Fruit fly (Drosophila melanogaster) whole organism, embryonic: ENCODE results near the gene CG10863.

Experiments
- Atf-2 ChIP-seq: fragments of 200-800 bp; sonication (Bioruptor generic); optimal IDR thresholded peaks from 2 replicates; lab custom pipeline; 2016; ENCODE audit warnings: missing biosample characterization, missing genetic modification characterization
- BEAF-32 ChIP-seq: fragments of 200-800 bp; sonication (Bioruptor generic); optimal IDR thresholded peaks from 3 replicates; lab custom pipeline; 2017; ENCODE audit warnings: missing biosample characterization, missing genetic modification characterization, mild to moderate bottlenecking, moderate library complexity, missing genetic modification reagents
- CG12744 ChIP-seq: fragments of 200-800 bp; sonication (Bioruptor generic); optimal IDR thresholded peaks from 2 replicates; lab custom pipeline; 2016; ENCODE audit warnings: missing biosample characterization, missing genetic modification characterization
- CG12769 ChIP-seq: fragments of 200-800 bp; sonication (Bioruptor generic); optimal IDR thresholded peaks from 2 replicates; lab custom pipeline; 2019; ENCODE audit warnings: missing biosample characterization, mild to moderate bottlenecking, missing genetic modification characterization, moderate library complexity
- CG12942 ChIP-seq: fragments of 200-800 bp; sonication (Bioruptor generic); optimal IDR thresholded peaks from 3 replicates; lab custom pipeline; 2016; ENCODE audit warnings: missing biosample characterization, missing genetic modification characterization
- CG14014 ChIP-seq: fragments of 200-800 bp; sonication (Bioruptor generic); IDR thresholded peaks from 2 replicates; pipeline ENCODE4 v1.3.6; 2022; ENCODE audit warnings: missing biosample characterization, missing genetic modification characterization
- CG14667 ChIP-seq: fragments of 200-800 bp; sonication (Bioruptor generic); IDR thresholded peaks from 2 replicates; pipeline ENCODE4 v1.3.6; 2022; ENCODE audit warnings: missing biosample characterization, missing genetic modification characterization
- CG1529 ChIP-seq: fragments of 200-800 bp; sonication (Bioruptor generic); optimal IDR thresholded peaks from 3 replicates; lab custom pipeline; 2018; ENCODE audit warnings: missing biosample characterization, missing genetic modification characterization
- CG18011 ChIP-seq: fragments of 200-800 bp; sonication (Bioruptor generic); optimal IDR thresholded peaks from 2 replicates; lab custom pipeline; 2017; ENCODE audit warnings: missing biosample characterization, missing genetic modification characterization, mild to moderate bottlenecking, moderate library complexity, missing genotype
- CG18476 ChIP-seq: fragments of 200-800 bp; sonication (Bioruptor generic); optimal IDR thresholded peaks from 2 replicates; lab custom pipeline; 2016; ENCODE audit warnings: missing biosample characterization, mild to moderate bottlenecking, missing genetic modification characterization
- CG2116 ChIP-seq: fragments of 200-800 bp; sonication (Bioruptor generic); optimal IDR thresholded peaks from 3 replicates; lab custom pipeline; 2018; ENCODE audit warnings: missing biosample characterization, mild to moderate bottlenecking, missing genetic modification characterization
- CG34376 ChIP-seq: fragments of 200-800 bp; sonication (Bioruptor generic); optimal IDR thresholded peaks from 2 replicates; lab custom pipeline; 2018; ENCODE audit warnings: missing biosample characterization, mild to moderate bottlenecking, missing genetic modification characterization
- CG3726 ChIP-seq: fragments of 200-800 bp; sonication (Bioruptor generic); IDR thresholded peaks from 3 replicates; pipeline ENCODE4, ENCODE4 v1.3.6; 2022; ENCODE audit warnings: missing biosample characterization, missing genetic modification characterization
- CG43689 ChIP-seq: fragments of 200-800 bp; sonication (Bioruptor generic); IDR thresholded peaks from 2 replicates; pipeline ENCODE4 v1.3.6; 2022; ENCODE audit warnings: missing biosample characterization, missing genetic modification characterization
- CG5180 ChIP-seq: fragments of 200-800 bp; sonication (Bioruptor generic); optimal IDR thresholded peaks from 3 replicates; lab custom pipeline; 2017; ENCODE audit warnings: missing biosample characterization, missing genetic modification characterization, mild to moderate bottlenecking, moderate library complexity, missing genetic modification reagents
- CG7372 ChIP-seq: fragments of 200-800 bp; sonication (Bioruptor generic); IDR thresholded peaks from 2 replicates; pipeline ENCODE4 v1.3.6; 2022; ENCODE audit warnings: missing biosample characterization, missing genetic modification characterization
- CG7987 ChIP-seq: fragments of 200-800 bp; sonication (Bioruptor generic); optimal IDR thresholded peaks from 2 replicates; lab custom pipeline; 2018; ENCODE audit warnings: missing biosample characterization, mild to moderate bottlenecking, missing genetic modification characterization, moderate library complexity
- CG8290 ChIP-seq, 3 experiments: fragments of 200-800 bp; sonication (Bioruptor generic); optimal IDR thresholded peaks; 2 replicates each; lab custom pipeline; 2016 to 2019; ENCODE audit warnings: missing biosample characterization in 3 of 3, missing genetic modification characterization in 3 of 3, mild to moderate bottlenecking in 2 of 3, moderate library complexity in 1 of 3
- Chrac-16 ChIP-seq: fragments of 200-800 bp; sonication (Bioruptor generic); optimal IDR thresholded peaks from 3 replicates; lab custom pipeline; 2016; ENCODE audit warnings: missing biosample characterization, missing genetic modification characterization
- Dll ChIP-seq: fragments of 200-800 bp; sonication (Bioruptor generic); IDR thresholded peaks from 4 replicates; pipeline ENCODE4 v1.3.6; 2022; ENCODE audit warnings: missing biosample characterization, missing genetic modification characterization; ENCODE audit not compliant: partially characterized antibody
- Dp ChIP-seq: fragments of 200-800 bp; sonication (Bioruptor generic); optimal IDR thresholded peaks from 2 replicates; lab custom pipeline; 2018; ENCODE audit warnings: missing biosample characterization, mild to moderate bottlenecking, missing genetic modification characterization, moderate library complexity
- Dref ChIP-seq: fragments of 200-800 bp; sonication (Bioruptor generic); IDR thresholded peaks from 2 replicates; pipeline ENCODE4 v1.3.6; 2022; ENCODE audit warnings: missing biosample characterization, missing genetic modification characterization
- Elba2 ChIP-seq: fragments of 200-800 bp; sonication (Bioruptor generic); optimal IDR thresholded peaks from 3 replicates; lab custom pipeline; 2016; ENCODE audit warnings: missing biosample characterization, missing genetic modification characterization
- GATAe ChIP-seq: fragments of 200-800 bp; sonication (Bioruptor generic); conservative IDR thresholded peaks from 2 replicates; pipeline ENCODE4 v1.3.6; 2022; ENCODE audit warnings: missing biosample characterization, missing genetic modification characterization
- Lhr ChIP-seq: fragments of 200-800 bp; sonication (Bioruptor generic); optimal IDR thresholded peaks from 3 replicates; lab custom pipeline; 2017; ENCODE audit warnings: mild to moderate bottlenecking, missing biosample characterization, missing genetic modification reagents, missing genetic modification characterization
- MTF-1 ChIP-seq: fragments of 200-800 bp; sonication (Bioruptor generic); optimal IDR thresholded peaks from 2 replicates; lab custom pipeline; 2018; ENCODE audit warnings: missing biosample characterization, mild to moderate bottlenecking, missing genetic modification characterization, borderline replicate concordance
- Mes4 ChIP-seq: fragments of 200-800 bp; sonication (Bioruptor generic); optimal IDR thresholded peaks from 2 replicates; lab custom pipeline; 2016; ENCODE audit warnings: missing biosample characterization, missing genetic modification characterization
- Poxn ChIP-seq: fragments of 200-800 bp; sonication (Bioruptor generic); IDR thresholded peaks from 2 replicates; pipeline ENCODE4 v1.3.6; 2022; ENCODE audit warnings: missing biosample characterization, missing genetic modification characterization
- Side ChIP-seq: fragments of 200-800 bp; sonication (Bioruptor generic); optimal IDR thresholded peaks from 2 replicates; lab custom pipeline; 2016; ENCODE audit warnings: missing biosample characterization, missing genetic modification characterization
- Six4 ChIP-seq: fragments of 200-800 bp; sonication (Bioruptor generic); optimal IDR thresholded peaks from 2 replicates; lab custom pipeline; 2016; ENCODE audit warnings: missing biosample characterization, missing genetic modification characterization
- Taf1 ChIP-seq: fragments of 200-800 bp; sonication (Bioruptor generic); IDR thresholded peaks from 2 replicates; pipeline ENCODE4 v1.3.6; 2022; ENCODE audit warnings: missing biosample characterization, missing genetic modification characterization
- YL-1 ChIP-seq: fragments of 200-800 bp; sonication (Bioruptor generic); optimal IDR thresholded peaks from 3 replicates; lab custom pipeline; 2017; ENCODE audit warnings: missing biosample characterization, mild to moderate bottlenecking, missing genetic modification characterization
- ac ChIP-seq: fragments of 200-800 bp; sonication (Bioruptor generic); optimal IDR thresholded peaks from 3 replicates; lab custom pipeline; 2017; ENCODE audit warnings: missing biosample characterization, mild to moderate bottlenecking, missing genetic modification characterization
- ara ChIP-seq: fragments of 200-800 bp; sonication (Bioruptor generic); IDR thresholded peaks from 2 replicates; pipeline ENCODE4 v1.3.6; 2022; ENCODE audit warnings: missing biosample characterization, missing genetic modification characterization
- chinmo ChIP-seq: fragments of 200-800 bp; sonication (Bioruptor generic); IDR thresholded peaks from 4 replicates; pipeline ENCODE4 v1.3.6; 2022; ENCODE audit warnings: missing biosample characterization, missing genetic modification characterization; ENCODE audit not compliant: partially characterized antibody
- da ChIP-seq: fragments of 200-800 bp; sonication (Bioruptor generic); optimal IDR thresholded peaks from 2 replicates; lab custom pipeline; 2016; ENCODE audit warnings: missing biosample characterization, missing genetic modification characterization
- gt ChIP-seq: fragments of 200-800 bp; sonication (Bioruptor generic); IDR thresholded peaks from 2 replicates; pipeline ENCODE4 v1.3.6; 2022; ENCODE audit warnings: missing biosample characterization, missing genetic modification characterization
- h ChIP-seq: fragments of >200 bp; optimal IDR thresholded peaks from 2 replicates; lab custom pipeline; 2017
- hb ChIP-seq: fragments of 200-800 bp; sonication (Bioruptor generic); IDR thresholded peaks from 3 replicates; pipeline ENCODE4 v1.3.6; 2022; ENCODE audit warnings: missing biosample characterization, missing genetic modification characterization; ENCODE audit not compliant: partially characterized antibody
- lab ChIP-seq: fragments of 200-800 bp; sonication (Bioruptor generic); optimal IDR thresholded peaks from 3 replicates; lab custom pipeline; 2017; ENCODE audit warnings: missing biosample characterization, missing genetic modification characterization, mild to moderate bottlenecking, moderate library complexity, missing genetic modification reagents
- maf-S ChIP-seq: fragments of 200-800 bp; sonication (Bioruptor generic); optimal IDR thresholded peaks from 2 replicates; lab custom pipeline; 2016; ENCODE audit warnings: missing biosample characterization, missing genetic modification characterization
- pb ChIP-seq: fragments of 200-800 bp; sonication (Bioruptor generic); optimal IDR thresholded peaks from 3 replicates; lab custom pipeline; 2016; ENCODE audit warnings: missing biosample characterization, missing genetic modification characterization
- pho ChIP-seq: fragments of 200-800 bp; sonication (Bioruptor generic); optimal IDR thresholded peaks from 2 replicates; lab custom pipeline; 2016; ENCODE audit warnings: missing biosample characterization, missing genetic modification characterization
- pum ChIP-seq: fragments of 200-800 bp; sonication (Bioruptor generic); optimal IDR thresholded peaks from 2 replicates; lab custom pipeline; 2016; ENCODE audit warnings: missing biosample characterization, missing genetic modification characterization
- rib ChIP-seq: fragments of 200-800 bp; sonication (Bioruptor generic); IDR thresholded peaks from 2 replicates; pipeline ENCODE4 v1.3.6; 2022; ENCODE audit warnings: missing biosample characterization, missing genetic modification characterization
- row ChIP-seq: fragments of 200-800 bp; sonication (Bioruptor generic); IDR thresholded peaks from 3 replicates; pipeline ENCODE4 v1.3.6; 2022; ENCODE audit warnings: missing biosample characterization, missing genetic modification characterization
- run ChIP-seq: fragments of 200-800 bp; sonication (Bioruptor generic); optimal IDR thresholded peaks from 3 replicates; lab custom pipeline; 2018; ENCODE audit warnings: missing biosample characterization, mild to moderate bottlenecking, missing genetic modification characterization
- sc ChIP-seq, 3 experiments: fragments of >200 bp in 2 of 3; fragments of 200-800 bp in 1 of 3; sonication (Bioruptor generic) in 1 of 3; optimal IDR thresholded peaks; 2 replicates in 2 of 3; 3 replicates in 1 of 3; lab custom pipeline; 2017; ENCODE audit warnings: mild to moderate bottlenecking in 1 of 3, missing biosample characterization in 1 of 3, missing genetic modification characterization in 1 of 3, missing genetic modification reagents in 1 of 3
- sd ChIP-seq: fragments of 200-800 bp; sonication (Bioruptor generic); optimal IDR thresholded peaks from 3 replicates; lab custom pipeline; 2018; ENCODE audit warnings: missing biosample characterization, mild to moderate bottlenecking, missing genetic modification characterization, moderate library complexity
- sens ChIP-seq: fragments of 200-800 bp; sonication (Bioruptor generic); peaks from one replicate; lab custom pipeline; 2016; ENCODE audit warnings: missing biosample characterization, missing genetic modification characterization
- zen2 ChIP-seq: fragments of 200-800 bp; sonication (Bioruptor generic); IDR thresholded peaks from 3 replicates; pipeline ENCODE4 v1.3.6; 2022; ENCODE audit warnings: missing biosample characterization, missing genetic modification characterization; ENCODE audit not compliant: partially characterized antibody

CG10863 gene

dm6 chr3L:3903301-3903700 lies 39.0 kb downstream of the CG10863 start, which contains the start of gene Sc2 (continued):
- no peak for TF ChIP-seq ac (GFP tag; lab: Kevin White, UChicago)
- TF ChIP-seq sens: no peak
- TF ChIP-seq CG14667 (GFP tag; lab: Robert Waterston, UW): no peak
- no peak for TF ChIP-seq da (GFP tag; lab: Kevin White, UChicago)
- no peak for TF ChIP-seq rib (GFP tag; lab: Robert Waterston, UW)
- TF ChIP-seq CG5180 (GFP tag; lab: Kevin White, UChicago): no peak
- no peak for TF ChIP-seq Dll (GFP tag; lab: Robert Waterston, UW)
- TF ChIP-seq Atf-2 (GFP tag; lab: Kevin White, UChicago): no peak
- TF ChIP-seq CG2116 (GFP tag; lab: Kevin White, UChicago): no peak
- no peak for TF ChIP-seq CG18011
- TF ChIP-seq MTF-1 (GFP tag; lab: Kevin White, UChicago): peak; percentile 29
- TF ChIP-seq Lhr: peak; percentile 39
- no peak for TF ChIP-seq Elba2 (GFP tag; lab: Kevin White, UChicago)
- TF ChIP-seq sd (tag; lab: Kevin White, UChicago): no peak
- TF ChIP-seq Six4 (GFP tag; lab: Kevin White, UChicago): no peak
- no peak for TF ChIP-seq GATAe (GFP tag; lab: Robert Waterston, UW)
- 0 out of 2 replicates have a peak, but pooled peaks have one; percentile 12 for TF ChIP-seq Dref (GFP tag; lab: Robert Waterston, UW)
- no peak for TF ChIP-seq hb
- no peak for TF ChIP-seq run (tag; lab: Kevin White, UChicago)
- no peak for TF ChIP-seq pb (GFP tag; lab: Kevin White, UChicago)
- no peak for TF ChIP-seq CG14014
- TF ChIP-seq CG43689 (GFP tag; lab: Robert Waterston, UW): no peak
- no peak for TF ChIP-seq gt (GFP tag; lab: Robert Waterston, UW)
- TF ChIP-seq Chrac-16 (GFP tag; lab: Kevin White, UChicago): no peak
- TF ChIP-seq lab (GFP tag; lab: Kevin White, UChicago): no peak
- 0 out of 4 replicates have a peak, but pooled peaks have one; percentile 14 for TF ChIP-seq chinmo
- no peak for TF ChIP-seq CG3726 (GFP tag; lab: Robert Waterston, UW)
- TF ChIP-seq CG12769 (tag; lab: Kevin White, UChicago): peak; percentile 28
- no peak for TF ChIP-seq CG7987 (GFP tag; lab: Kevin White, UChicago)
- 0 out of 2 replicates have a peak, but pooled peaks have one; percentile 22 for TF ChIP-seq ara (GFP tag; lab: Robert Waterston, UW)
- no peak for TF ChIP-seq Side (GFP tag; lab: Kevin White, UChicago)
- TF ChIP-seq maf-S: no peak
- peak; percentile 81 for TF ChIP-seq row (GFP tag; lab: Robert Waterston, UW)
- no peak for TF ChIP-seq sc (optimal IDR thresholded peaks at IDR 0.05; lab: Kevin White, UChicago)
- TF ChIP-seq sc (GFP tag; optimal IDR thresholded peaks at IDR 0.05; lab: Kevin White, UChicago): no peak
- TF ChIP-seq zen2 (GFP tag; lab: Robert Waterston, UW): no peak
- no peak for TF ChIP-seq pum
- no peak for TF ChIP-seq CG34376
- TF ChIP-seq pho (GFP tag; lab: Kevin White, UChicago): no peak
- TF ChIP-seq CG1529 (GFP tag; lab: Kevin White, UChicago): no peak
- peak; percentile 35 for TF ChIP-seq Dp
- TF ChIP-seq h: no peak
- no peak for TF ChIP-seq CG12744 (GFP tag; lab: Kevin White, UChicago)
- no peak for TF ChIP-seq CG7372
- peak; percentile 2 for TF ChIP-seq BEAF-32 (GFP tag; lab: Kevin White, UChicago)
- TF ChIP-seq Poxn: no peak
- no peak for TF ChIP-seq Taf1 (GFP tag; lab: Robert Waterston, UW)
- no peak for TF ChIP-seq CG8290 (GFP tag; optimal IDR thresholded peaks at IDR 0.05; lab: Kevin White, UChicago)
- peak in 1 of 2 experiments; percentile 62 for TF ChIP-seq CG8290 (tag; optimal IDR thresholded peaks at IDR 0.05; lab: Kevin White, UChicago)
- no peak for TF ChIP-seq CG12942
- no peak for TF ChIP-seq YL-1
- no peak for TF ChIP-seq Mes4
- no peak for TF ChIP-seq CG18476
